Worm (Caenorhabditis elegans) whole organism, late embryonic: ENCODE measurements around the gene W09D10.5.

Source experiments
- F13H6.1 ChIP-seq: sonication (generic microtip); optimal IDR thresholded peaks from 2 replicates; lab custom pipeline; 2016; ENCODE audit warnings: missing genetic modification characterization, missing compliant biosample characterization
- ahr-1 ChIP-seq: sonication (generic microtip); optimal IDR thresholded peaks from 2 replicates; lab custom pipeline; 2016; ENCODE audit warnings: missing genetic modification characterization, missing compliant biosample characterization
- ama-1 ChIP-seq: fragments of 150-350 bp; optimal IDR thresholded peaks from 2 replicates; lab custom pipeline; 2014
- dve-1 ChIP-seq: sonication (generic microtip); optimal IDR thresholded peaks from 2 replicates; lab custom pipeline; 2017; ENCODE audit warnings: antibody characterized with exemption, mild to moderate bottlenecking, missing genetic modification characterization, missing compliant biosample characterization
- madf-2 ChIP-seq: sonication (generic microtip); optimal IDR thresholded peaks from 2 replicates; lab custom pipeline; 2017; ENCODE audit warnings: missing genetic modification characterization, missing compliant biosample characterization
- nhr-11 ChIP-seq: fragments of 150-350 bp; optimal IDR thresholded peaks from 2 replicates; lab custom pipeline; 2014; ENCODE audit warnings: missing biosample characterization, missing genetic modification characterization
- tbx-2 ChIP-seq: sonication (generic microtip); optimal IDR thresholded peaks from 2 replicates; lab custom pipeline; 2016; ENCODE audit warnings: missing genetic modification characterization, missing compliant biosample characterization
- unc-86 ChIP-seq: sonication (generic microtip); optimal IDR thresholded peaks from 2 replicates; lab custom pipeline; 2016; ENCODE audit warnings: missing genetic modification characterization, missing compliant biosample characterization

DNA sequence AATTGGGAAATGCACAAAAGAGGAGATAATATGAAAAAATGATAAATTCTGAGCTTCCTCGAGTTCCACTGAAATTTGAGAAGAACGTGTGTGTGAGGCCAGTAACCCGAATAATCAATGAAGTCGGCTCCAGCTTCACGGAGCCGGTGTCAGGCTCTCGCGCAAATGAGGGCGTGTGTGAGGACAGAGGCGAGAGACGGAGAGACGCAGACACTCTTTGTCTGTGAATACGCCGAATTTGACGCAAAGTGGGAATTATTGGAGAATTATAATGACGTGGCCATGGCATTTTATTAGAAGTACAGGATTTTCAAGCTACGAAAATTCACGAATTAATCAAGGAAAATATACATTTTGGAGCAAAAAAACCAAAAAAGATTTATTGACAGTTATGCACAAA, 28.6 kb upstream of the W09D10.5 start:
- no peak for TF ChIP-seq madf-2
- no peak for TF ChIP-seq ahr-1
- no peak for TF ChIP-seq dve-1 (tag; lab: Kevin White, UChicago)
- no peak for TF ChIP-seq nhr-11
- peak; percentile 50 for TF ChIP-seq ama-1 (lab: Kevin White, UChicago)
- peak; percentile 34 for TF ChIP-seq tbx-2 (tag; lab: Kevin White, UChicago)
- TF ChIP-seq unc-86: no peak
- no peak for TF ChIP-seq F13H6.1
